Worm (Caenorhabditis elegans) whole organism, L4/young adult: Measurements from ENCODE around the gene zipt-2.2.

Experiments used
- W03F9.2 ChIP-seq: fragments of 150-350 bp; optimal IDR thresholded peaks from 2 replicates; lab custom pipeline; 2014; ENCODE audit warnings: missing biosample characterization, missing genetic modification characterization
- dao-5 ChIP-seq: sonication (generic microtip); optimal IDR thresholded peaks from 2 replicates; lab custom pipeline; 2016; ENCODE audit warnings: missing genotype, missing genetic modification characterization, moderate library complexity, missing compliant biosample characterization
- him-1 ChIP-seq: sonication (generic microtip); optimal IDR thresholded peaks from 2 replicates; lab custom pipeline; 2016; ENCODE audit warnings: missing genotype, missing genetic modification reagents, missing genetic modification characterization, missing compliant biosample characterization

Gene zipt-2.2

DNA sequence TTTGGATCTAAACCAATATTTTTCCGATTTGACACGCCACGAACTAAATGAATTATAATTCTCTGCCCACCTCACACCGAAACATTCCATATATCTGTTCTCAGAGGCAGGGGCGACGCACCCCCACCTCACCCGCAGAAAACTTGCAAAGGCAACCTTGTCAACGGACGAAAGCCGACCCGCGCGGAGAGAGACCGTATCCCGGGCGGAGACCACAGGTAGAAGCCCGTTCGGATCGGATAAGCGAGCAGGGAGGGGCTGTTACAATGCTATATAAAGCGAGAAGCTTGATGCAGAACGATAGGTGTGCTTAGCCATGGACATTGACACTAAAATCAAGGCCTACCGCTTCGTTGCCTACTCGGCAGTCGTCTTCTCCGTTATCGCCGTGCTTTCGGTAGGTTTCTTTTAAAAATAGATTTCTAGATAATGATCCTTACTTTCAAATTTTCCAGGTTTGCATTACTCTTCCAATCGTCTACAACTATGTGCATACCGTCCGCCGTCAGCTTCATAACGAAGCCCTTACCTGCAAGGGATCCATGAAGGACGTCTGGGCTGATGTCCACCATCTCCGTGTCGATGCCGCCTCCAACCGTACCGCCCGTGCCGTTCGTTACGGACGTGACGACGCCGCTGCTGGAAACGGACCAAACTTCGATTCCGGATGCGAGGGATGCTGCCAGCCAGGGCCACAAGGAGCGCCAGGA lies at the start of gene zipt-2.2, which contains the start of gene dpy-13:
TSS of gene zipt-2.2 (minus strand) at position 51 of the 710 bp plus-strand sequence.
TSS of gene dpy-13 (plus strand) at position 300 of the 710 bp plus-strand sequence.
- TF ChIP-seq W03F9.2 (tag; lab: Kevin White, UChicago): no peak
- no peak for TF ChIP-seq dao-5 (tag; lab: Kevin White, UChicago)
- TF ChIP-seq him-1 (tag; lab: Kevin White, UChicago): no peak

- TF ChIP-seq W03F9.2 (tag; lab: Kevin White, UChicago): no peak
- TF ChIP-seq him-1 (tag; lab: Kevin White, UChicago): no peak
- no peak for TF ChIP-seq dao-5 (tag; lab: Kevin White, UChicago)
These were observed 48.9 kb upstream of the zipt-2.2 start, which contains the start of gene F15E6.6 for ce11 chrIV:4284020-4284419. Gene F15E6.6, minus strand, starts transcription at chrIV:4284120.

DNA sequence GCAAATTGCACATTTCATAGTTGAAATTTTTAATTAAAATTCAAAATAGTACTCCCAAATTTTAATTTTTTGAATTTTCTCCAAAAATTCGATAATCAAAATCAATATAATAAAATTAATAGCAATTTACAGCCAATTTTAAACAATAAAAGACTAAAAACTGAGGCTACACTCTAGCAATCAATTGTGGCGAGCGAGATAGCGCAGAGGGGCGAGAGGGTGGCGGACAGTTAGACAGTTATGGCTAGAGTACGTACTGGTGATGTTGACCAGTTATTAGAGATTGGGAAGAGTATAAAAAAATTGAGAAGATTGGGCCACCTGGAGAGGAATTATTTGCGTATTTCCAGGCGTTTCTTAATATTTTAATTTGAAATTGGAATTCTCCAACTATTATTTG lies 42.5 kb upstream of the zipt-2.2 start, which contains the start of gene nhr-78:
TSS of gene nhr-78 (minus strand) at position 182 of the 400 bp plus-strand sequence.
- TF ChIP-seq dao-5 (tag; lab: Kevin White, UChicago) (no peak), him-1 (tag; lab: Kevin White, UChicago) (no peak), W03F9.2 (tag; lab: Kevin White, UChicago) (no peak)

DNA sequence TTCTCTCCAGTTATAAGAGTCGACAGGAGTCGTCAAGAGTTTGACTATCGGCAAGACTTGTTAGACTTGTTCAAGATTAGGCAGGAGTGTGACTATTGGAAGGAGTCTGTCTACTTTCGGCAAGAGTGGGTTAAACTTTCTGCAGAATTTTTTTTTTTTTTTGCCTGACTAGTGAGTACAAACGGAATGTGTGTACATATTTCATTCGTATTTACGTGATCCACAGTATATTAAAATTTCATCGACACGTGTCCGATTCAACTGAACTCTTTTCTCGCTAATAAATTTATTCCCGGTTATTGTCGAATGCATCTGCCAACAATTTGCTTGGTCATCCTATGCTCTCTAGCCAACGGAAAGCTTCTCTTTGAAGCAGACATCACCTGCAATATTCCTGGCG lies 37.0 kb upstream of the zipt-2.2 start, which contains the start of gene F36A4.1:
TSS of gene F36A4.1 (plus strand) at position 301 of the 400 bp plus-strand sequence.
- TF ChIP-seq him-1 (tag; lab: Kevin White, UChicago): no peak
- TF ChIP-seq W03F9.2 (tag; lab: Kevin White, UChicago): no peak
- no peak for TF ChIP-seq dao-5 (tag; lab: Kevin White, UChicago)

- TF ChIP-seq W03F9.2 (tag; lab: Kevin White, UChicago) (no peak), him-1 (tag; lab: Kevin White, UChicago) (no peak), dao-5 (tag; lab: Kevin White, UChicago) (no peak)
These were observed 35.8 kb upstream of the zipt-2.2 start, which contains the start of gene F36A4.2 for ce11 chrIV:4270925-4271324. Gene F36A4.2, plus strand, starts transcription at chrIV:4271225.

ce11 chrIV:4269308-4269707 lies 34.1 kb upstream of the zipt-2.2 start, which contains the start of gene F36A4.3:
Gene F36A4.3, plus strand, starts transcription at chrIV:4269608.
- TF ChIP-seq him-1 (tag; lab: Kevin White, UChicago) (no peak), W03F9.2 (tag; lab: Kevin White, UChicago) (no peak), dao-5 (tag; lab: Kevin White, UChicago) (no peak)

DNA sequence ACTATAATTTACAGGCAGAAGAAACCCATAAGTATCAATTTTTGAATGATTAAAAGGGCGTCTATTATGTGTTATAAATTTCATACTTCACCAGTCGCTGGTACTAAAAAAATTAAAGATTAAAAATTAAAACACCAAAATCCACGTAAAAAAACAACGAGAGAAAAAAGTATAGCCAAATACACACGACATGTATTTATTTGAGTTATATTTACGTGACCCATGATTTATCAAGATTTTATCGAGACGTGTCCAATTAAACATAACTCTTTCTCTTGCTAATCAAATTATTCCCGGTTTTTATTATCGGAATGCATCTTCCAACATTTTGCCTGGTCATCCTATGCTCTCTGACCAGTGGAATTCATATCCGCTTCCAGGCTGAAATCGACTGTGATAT lies 32.2 kb upstream of the zipt-2.2 start, which contains the start of gene F36A4.4:
TSS of gene F36A4.4 (plus strand) at position 301 of the 400 bp plus-strand sequence.
- TF ChIP-seq him-1 (tag; lab: Kevin White, UChicago): no peak
- no peak for TF ChIP-seq dao-5 (tag; lab: Kevin White, UChicago)

- TF ChIP-seq dao-5 (tag; lab: Kevin White, UChicago): no peak
These were observed 30.8 kb upstream of the zipt-2.2 start for ce11 chrIV:4265951-4266350.

DNA sequence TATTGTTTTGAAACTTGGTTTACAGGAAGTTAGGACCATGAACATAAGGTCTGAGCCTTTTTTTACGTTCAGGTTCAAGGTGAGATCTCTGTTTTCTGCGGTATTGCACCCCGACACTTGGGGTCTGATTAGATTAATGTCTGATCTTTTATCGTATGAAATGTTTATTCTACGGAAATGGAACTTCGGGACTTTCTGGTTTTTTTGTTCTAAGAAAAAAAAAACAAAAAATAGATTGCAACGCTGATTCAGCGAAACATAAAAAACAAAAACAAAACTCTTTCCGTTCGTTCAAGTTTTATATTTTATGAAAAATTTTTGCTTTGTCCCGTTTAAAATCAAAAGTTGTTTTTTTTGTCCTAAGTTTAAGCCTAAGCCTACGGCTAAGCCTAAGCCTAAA lies 30.1 kb upstream of the zipt-2.2 start, which contains the start of gene F36A4.5:
TSS of gene F36A4.5 (plus strand) at position 301 of the 400 bp plus-strand sequence.
- TF ChIP-seq dao-5 (tag; lab: Kevin White, UChicago): no peak
- no peak for TF ChIP-seq him-1 (tag; lab: Kevin White, UChicago)
- no peak for TF ChIP-seq W03F9.2 (tag; lab: Kevin White, UChicago)

DNA sequence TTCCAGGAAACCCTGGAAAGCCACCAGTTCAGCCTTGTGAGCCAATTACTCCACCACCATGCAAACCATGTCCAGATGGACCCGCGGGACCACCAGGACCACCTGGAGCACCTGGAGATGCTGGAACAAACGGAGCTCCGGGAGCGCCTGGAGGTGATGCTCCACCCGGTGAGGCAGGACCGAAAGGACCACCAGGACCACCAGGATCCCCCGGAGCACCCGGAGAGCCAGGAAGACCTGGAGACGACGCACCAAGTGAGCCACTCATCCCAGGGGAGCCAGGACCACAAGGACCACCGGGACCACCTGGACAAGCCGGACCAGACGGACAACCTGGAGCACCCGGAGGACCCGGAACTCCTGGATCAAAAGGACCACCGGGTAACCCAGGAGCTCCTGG lies 29.5 kb upstream of the zipt-2.2 start:
- TF ChIP-seq W03F9.2 (tag; lab: Kevin White, UChicago) (no peak), dao-5 (tag; lab: Kevin White, UChicago) (no peak), him-1 (tag; lab: Kevin White, UChicago) (no peak)

- TF ChIP-seq dao-5 (tag; lab: Kevin White, UChicago) (no peak), W03F9.2 (tag; lab: Kevin White, UChicago) (no peak), him-1 (tag; lab: Kevin White, UChicago) (no peak)
These were observed 27.8 kb upstream of the zipt-2.2 start, which contains the start of gene col-33 for ce11 chrIV:4262993-4263392. Gene col-33, plus strand, starts transcription at chrIV:4263293.

- TF ChIP-seq W03F9.2 (tag; lab: Kevin White, UChicago) (no peak), him-1 (tag; lab: Kevin White, UChicago) (no peak)
These were observed 24.3 kb upstream of the zipt-2.2 start for ce11 chrIV:4259433-4259832.

- TF ChIP-seq him-1 (tag; lab: Kevin White, UChicago) (no peak), dao-5 (tag; lab: Kevin White, UChicago) (no peak)
These were observed 19.9 kb upstream of the zipt-2.2 start for ce11 chrIV:4254989-4255582.
